Worm (Caenorhabditis elegans): Measurements from ENCODE around the gene F44F4.10.

F44F4.10 gene

ce11 chrII:10887097-10887496 lies 30.0 kb downstream of the F44F4.10 start (continued):
- TF ChIP-seq fos-1 (tag; optimal IDR thresholded peaks at IDR 0.05) (no peak), nhr-11 (tag; optimal IDR thresholded peaks at IDR 0.05) (no peak), mef-2 (tag; optimal IDR thresholded peaks at IDR 0.05) (no peak), hpl-2 (GFP tag; optimal IDR thresholded peaks at IDR 0.05) (no peak), ceh-63 (GFP tag; optimal IDR thresholded peaks at IDR 0.05) (no peak), dpl-1 (GFP tag; optimal IDR thresholded peaks at IDR 0.05) (no peak), efl-1 (optimal IDR thresholded peaks at IDR 0.05) (no peak), efl-1 (GFP tag; optimal IDR thresholded peaks at IDR 0.05 in 1 of 2) (peak in 1 of 2 experiments; percentile 53), lin-35 (GFP tag; optimal IDR thresholded peaks at IDR 0.05) (peak in 1 of 2 experiments; percentile 11), grh-1 (GFP tag; IDR thresholded peaks at IDR 0.05) (no peak), nhr-19 (GFP tag; conservative IDR thresholded peaks at IDR 0.05) (no peak), sox-4 (tag; optimal IDR thresholded peaks at IDR 0.05) (no peak), nhr-71 (tag; optimal IDR thresholded peaks at IDR 0.05) (peak; percentile 27), pax-3 (tag; optimal IDR thresholded peaks at IDR 0.05) (no peak), ceh-8 (GFP tag; optimal IDR thresholded peaks at IDR 0.05) (no peak), ceh-82 (tag; optimal IDR thresholded peaks at IDR 0.05) (peak in 1 of 3 experiments; percentile 5), snpc-4 (tag; optimal IDR thresholded peaks at IDR 0.05) (no peak), vab-15 (tag; optimal IDR thresholded peaks at IDR 0.05) (no peak), lsy-2 (tag; optimal IDR thresholded peaks at IDR 0.05) (peak in 1 of 2 experiments; percentile 29), C34B4.2 (tag; optimal IDR thresholded peaks at IDR 0.05) (no peak), zip-4 (GFP tag; optimal IDR thresholded peaks at IDR 0.05) (no peak), C04F5.9 (tag; optimal IDR thresholded peaks at IDR 0.05) (no peak), elt-3 (tag; optimal IDR thresholded peaks at IDR 0.05) (peak in 1 of 6 experiments; percentile 57), skn-1 (tag; optimal IDR thresholded peaks at IDR 0.05) (peak; percentile 31), fkh-10 (GFP tag; optimal IDR thresholded peaks at IDR 0.05) (no peak), efl-3 (GFP tag; optimal IDR thresholded peaks at IDR 0.05) (no peak), fkh-4 (tag; optimal IDR thresholded peaks at IDR 0.05; ENCODE audit: borderline replicate concordance) (no peak), rnt-1 (tag; optimal IDR thresholded peaks at IDR 0.05) (no peak), unc-86 (tag; optimal IDR thresholded peaks at IDR 0.05) (no peak), mdl-1 (tag; optimal IDR thresholded peaks at IDR 0.05) (peak in 1 of 2 experiments; percentile 12), blmp-1 (tag; optimal IDR thresholded peaks at IDR 0.05) (peak; percentile 76), zag-1 (tag; optimal IDR thresholded peaks at IDR 0.05) (no peak), ces-1 (GFP tag; optimal IDR thresholded peaks at IDR 0.05) (no peak), mab-9 (GFP tag; IDR thresholded peaks at IDR 0.05) (no peak), fkh-8 (tag; optimal IDR thresholded peaks at IDR 0.05) (no peak), egl-27 (tag; optimal IDR thresholded peaks at IDR 0.05) (no peak), mep-1 (tag; optimal IDR thresholded peaks at IDR 0.05) (peak; percentile 21), unc-30 (tag; optimal IDR thresholded peaks at IDR 0.05) (no peak), swsn-7 (tag; optimal IDR thresholded peaks at IDR 0.05) (no peak), elt-2 (tag; optimal IDR thresholded peaks at IDR 0.05) (no peak)

ce11 chrII:10885868-10886514 lies 31.1 kb downstream of the F44F4.10 start, which contains the start of gene F44F4.3:
TSS of gene F44F4.3 (minus strand) at chrII:10885918.
- TF ChIP-seq nhr-85 (tag) (peak; percentile 53), blmp-1 (tag; optimal IDR thresholded peaks at IDR 0.05) (peak; percentile 12), swsn-7 (tag; optimal IDR thresholded peaks at IDR 0.05) (no peak)

Data from whole organism, L1 larva.